Fruit fly (Drosophila melanogaster): ENCODE results near the gene mthl5.

Gene mthl5

DNA sequence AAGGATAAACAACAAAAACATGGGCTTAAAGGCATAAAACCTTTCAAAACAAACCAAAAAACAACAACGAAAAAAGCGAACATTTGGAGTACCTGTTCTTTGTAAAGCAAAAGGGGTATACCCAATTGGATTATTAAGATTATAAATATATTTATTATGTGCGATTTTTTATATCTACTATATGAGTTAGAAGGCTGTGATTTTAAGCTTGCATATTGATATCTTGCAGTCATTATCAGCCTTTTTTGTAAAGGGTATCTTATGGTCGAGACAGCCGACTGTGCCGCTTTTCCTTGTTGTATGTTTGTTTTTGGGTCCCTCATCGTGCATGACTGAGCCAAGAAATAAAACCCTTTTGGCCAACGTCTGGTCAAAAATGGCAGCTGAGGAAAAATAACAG, 14.3 kb downstream of the mthl5 start (continued):
- TF ChIP-seq Dip2 (GFP tag; IDR thresholded peaks at IDR 0.05), result no peak
- no peak for TF ChIP-seq pfk (GFP tag; optimal IDR thresholded peaks at IDR 0.05)
- TF ChIP-seq CG12155 (GFP tag; optimal IDR thresholded peaks at IDR 0.05), result no peak
- no peak for TF ChIP-seq CG8281 (tag; optimal IDR thresholded peaks at IDR 0.05)
- TF ChIP-seq CG17186 (GFP tag; optimal IDR thresholded peaks at IDR 0.05), result no peak
- TF ChIP-seq Oaz (GFP tag; IDR thresholded peaks at IDR 0.05), result no peak
- TF ChIP-seq CG16813 (GFP tag; IDR thresholded peaks at IDR 0.05; ENCODE audit: partially characterized antibody), result no peak
- no peak for TF ChIP-seq CG3995 (GFP tag; optimal IDR thresholded peaks at IDR 0.05)
- no peak for TF ChIP-seq CG17912 (GFP tag; optimal IDR thresholded peaks at IDR 0.05)
- TF ChIP-seq MBD-R2 (GFP tag; IDR thresholded peaks at IDR 0.05), result peak; percentile 18; the same call in 1 of the 2 replicates
- no peak for TF ChIP-seq tup (GFP tag; optimal IDR thresholded peaks at IDR 0.05)
- no peak for TF ChIP-seq Stat92E (GFP tag; optimal IDR thresholded peaks at IDR 0.05)
- TF ChIP-seq Dp (GFP tag; optimal IDR thresholded peaks at IDR 0.05), result no peak
- TF ChIP-seq z (GFP tag; IDR thresholded peaks at IDR 0.05), result no peak
- TF ChIP-seq CG6689 (GFP tag; IDR thresholded peaks at IDR 0.05), result peak; percentile 51
- TF ChIP-seq CG18599 (GFP tag; optimal IDR thresholded peaks at IDR 0.05), result peak; percentile 80
- TF ChIP-seq CG2116 (GFP tag; optimal IDR thresholded peaks at IDR 0.05), result no peak
- TF ChIP-seq CG10654 (GFP tag; optimal IDR thresholded peaks at IDR 0.05), result peak; percentile 17
- TF ChIP-seq CG7928 (GFP tag; optimal IDR thresholded peaks at IDR 0.05), result no peak
- TF ChIP-seq vnd (GFP tag; IDR thresholded peaks at IDR 0.05; ENCODE audit: partially characterized antibody), result no peak
- TF ChIP-seq kay (GFP tag; optimal IDR thresholded peaks at IDR 0.05), result no peak
- no peak for TF ChIP-seq h (optimal IDR thresholded peaks at IDR 0.05)
- TF ChIP-seq Hr78 (GFP tag; optimal IDR thresholded peaks at IDR 0.05), result no peak
- no peak for TF ChIP-seq sr (GFP tag; IDR thresholded peaks at IDR 0.05)
- peak; percentile 32 for TF ChIP-seq Max (GFP tag; optimal IDR thresholded peaks at IDR 0.05)
- TF ChIP-seq tgo (GFP tag; IDR thresholded peaks at IDR 0.05), result peak; percentile 52
- TF ChIP-seq CG31441 (GFP tag; IDR thresholded peaks at IDR 0.05), result peak; percentile 41; the same call in 1 of the 2 replicates
- TF ChIP-seq Oli (tag; optimal IDR thresholded peaks at IDR 0.05), result peak; percentile 30
- TF ChIP-seq CG12236 (GFP tag; optimal IDR thresholded peaks at IDR 0.05), result no peak
- TF ChIP-seq Antp (GFP tag; optimal IDR thresholded peaks at IDR 0.05), result no peak
- TF ChIP-seq CG9932 (GFP tag; IDR thresholded peaks at IDR 0.05), result peak; percentile 46; the same call in 1 of the 2 replicates
- TF ChIP-seq Usf (GFP tag; optimal IDR thresholded peaks at IDR 0.05), result no peak
- TF ChIP-seq br (optimal IDR thresholded peaks at IDR 0.05), result no peak
- TF ChIP-seq CG34376 (GFP tag; optimal IDR thresholded peaks at IDR 0.05), result no peak
- peak; percentile 47 for TF ChIP-seq CG10267 (tag; optimal IDR thresholded peaks at IDR 0.05)
- TF ChIP-seq bbx (GFP tag; IDR thresholded peaks at IDR 0.05; ENCODE audit: partially characterized antibody), result no peak
- peak; percentile 35 for TF ChIP-seq CG30403 (GFP tag; optimal IDR thresholded peaks at IDR 0.05)
- no peak for TF ChIP-seq CG2199 (GFP tag; IDR thresholded peaks at IDR 0.05)
- TF ChIP-seq PHDP (tag; optimal IDR thresholded peaks at IDR 0.05), result peak; percentile 19
- TF ChIP-seq lab (GFP tag; optimal IDR thresholded peaks at IDR 0.05), result peak; percentile 76
- TF ChIP-seq pita (GFP tag; optimal IDR thresholded peaks at IDR 0.05), result no peak
- no peak for TF ChIP-seq pnt (GFP tag; optimal IDR thresholded peaks at IDR 0.05)
- TF ChIP-seq NfI (GFP tag; optimal IDR thresholded peaks at IDR 0.05), result no peak
- no peak for TF ChIP-seq luna (GFP tag; optimal IDR thresholded peaks at IDR 0.05)
- peak; percentile 0 for TF ChIP-seq CG12071 (GFP tag; optimal IDR thresholded peaks at IDR 0.05)
- TF ChIP-seq CG6654 (GFP tag; optimal IDR thresholded peaks at IDR 0.05), result peak; percentile 14
- TF ChIP-seq CG14441 (GFP tag; IDR thresholded peaks at IDR 0.05), result peak; percentile 62
- peak; percentile 15 for TF ChIP-seq Hr3 (GFP tag; optimal IDR thresholded peaks at IDR 0.05)
- TF ChIP-seq MESR4 (GFP tag; optimal IDR thresholded peaks at IDR 0.05), result no peak
- peak; percentile 41 for TF ChIP-seq Sox102F (GFP tag; optimal IDR thresholded peaks at IDR 0.05)
- no peak for TF ChIP-seq fd3F (GFP tag; optimal IDR thresholded peaks at IDR 0.05)

All from whole organism, embryonic.